Worm (Caenorhabditis elegans) whole organism, early embryonic: ENCODE data around the gene F22E5.13.
"Not testable (repeated sequence)": the region's sequence is repeated elsewhere in the genome, so short reads cannot be mapped to it uniquely, and the experiment has no call there.

Experiments used
- B0310.2 ChIP-seq: sonication (generic microtip); optimal IDR thresholded peaks from 2 replicates; lab custom pipeline; 2016; ENCODE audit warnings: mild to moderate bottlenecking, missing genetic modification characterization, missing compliant biosample characterization
- aly-1 ChIP-seq: sonication (generic microtip); optimal IDR thresholded peaks from 2 replicates; lab custom pipeline; 2016; ENCODE audit warnings: missing genetic modification characterization, missing compliant biosample characterization
- ama-1 ChIP-seq: fragments of 150-350 bp; optimal IDR thresholded peaks from 2 replicates; lab custom pipeline; 2014
- ceh-13 ChIP-seq: fragments of 200-800 bp; sonication (Bioruptor generic); optimal IDR thresholded peaks from 2 replicates; lab custom pipeline; 2018; ENCODE audit warnings: mild to moderate bottlenecking, missing genetic modification characterization, missing compliant biosample characterization
- ets-7 ChIP-seq: sonication (generic microtip); optimal IDR thresholded peaks from 2 replicates; lab custom pipeline; 2016; ENCODE audit warnings: missing genotype, missing genetic modification characterization, missing compliant biosample characterization
- flt-1 ChIP-seq: fragments of 200-800 bp; sonication (Bioruptor generic); IDR thresholded peaks from 2 replicates; pipeline ENCODE4 v1.3.6; 2022; ENCODE audit warnings: missing genetic modification characterization, missing compliant biosample characterization
- hmbx-1 ChIP-seq: sonication (generic microtip); optimal IDR thresholded peaks from 2 replicates; lab custom pipeline; 2016; ENCODE audit warnings: mild to moderate bottlenecking, missing genetic modification characterization, missing compliant biosample characterization
- scrt-1 ChIP-seq: fragments of 200-800 bp; sonication (Bioruptor generic); IDR thresholded peaks from 2 replicates; pipeline ENCODE4 v1.3.6; 2022; ENCODE audit warnings: missing genetic modification characterization, missing compliant biosample characterization
- tbx-37 ChIP-seq: fragments of 200-800 bp; sonication (Bioruptor generic); conservative IDR thresholded peaks from 2 replicates; pipeline ENCODE4 v1.3.6; 2022; ENCODE audit warnings: missing genetic modification reagents, missing genetic modification characterization, missing compliant biosample characterization
- tra-4 ChIP-seq: sonication (generic microtip); optimal IDR thresholded peaks from 2 replicates; lab custom pipeline; 2017; ENCODE audit warnings: missing genetic modification characterization, missing compliant biosample characterization

DNA sequence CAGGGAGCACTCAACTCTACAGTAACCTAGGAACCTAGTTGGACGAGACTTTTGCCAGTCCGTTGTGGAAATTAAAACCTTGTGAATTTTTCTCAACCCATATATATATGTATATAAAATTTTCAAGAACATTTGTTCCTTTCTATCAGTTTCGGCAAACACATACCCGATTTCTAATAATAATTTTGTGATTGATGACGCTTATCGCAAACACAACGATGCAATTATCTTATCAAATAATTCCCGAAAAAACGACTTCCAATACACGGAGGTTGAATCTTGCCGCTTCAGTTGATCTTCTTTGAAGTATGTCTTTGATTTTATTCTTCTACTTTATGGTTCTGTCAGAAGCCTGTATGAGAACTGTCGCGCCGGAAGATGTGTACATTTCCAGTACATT lies 15.6 kb upstream of the F22E5.13 start, which contains the start of gene F22E5.2:
- not testable (repeated sequence) for TF ChIP-seq tra-4 (tag; lab: Kevin White, UChicago); scrt-1 (GFP tag; lab: Robert Waterston, UW); hmbx-1 (tag; lab: Kevin White, UChicago); ama-1 (lab: Kevin White, UChicago); B0310.2 (tag; lab: Kevin White, UChicago); aly-1 (tag; lab: Kevin White, UChicago); ceh-13; flt-1 (GFP tag; lab: Robert Waterston, UW); tbx-37 (GFP tag; lab: Robert Waterston, UW); ets-7
